Worm (Caenorhabditis elegans) whole organism, L1 larva: ENCODE results near the gene twk-8.

Experiments used
- ama-1 ChIP-seq: fragments of 150-350 bp; optimal IDR thresholded peaks from 2 replicates; lab custom pipeline; 2014
- ceh-88 ChIP-seq: fragments of 200-800 bp; sonication (Bioruptor generic); IDR thresholded peaks from 2 replicates; pipeline ENCODE4 v1.3.6; 2022; ENCODE audit warnings: missing genetic modification characterization, missing compliant biosample characterization
- dsc-1 ChIP-seq: sonication (generic microtip); optimal IDR thresholded peaks from 2 replicates; lab custom pipeline; 2016; ENCODE audit warnings: mild to moderate bottlenecking, missing genetic modification characterization, missing compliant biosample characterization
- nhr-76 ChIP-seq: sonication (generic microtip); optimal IDR thresholded peaks from 2 replicates; lab custom pipeline; 2017; ENCODE audit warnings: missing biosample characterization, missing genetic modification characterization
- snpc-4 ChIP-seq: fragments of 150-350 bp; optimal IDR thresholded peaks from 2 replicates; lab custom pipeline; 2014; ENCODE audit warnings: missing biosample characterization, missing genetic modification characterization
- unc-62 ChIP-seq: fragments of 150-350 bp; optimal IDR thresholded peaks from 2 replicates; lab custom pipeline; 2014; ENCODE audit warnings: missing biosample characterization, missing genetic modification reagents, missing genetic modification characterization
- ztf-11 ChIP-seq, 2 experiments: sonication (generic microtip); optimal IDR thresholded peaks; 2 replicates each; lab custom pipeline; 2016 to 2017; ENCODE audit warnings: missing genetic modification characterization in 2 of 2, missing biosample characterization in 1 of 2, missing compliant biosample characterization in 1 of 2

ce11 chrIV:9118348-9118747, 36.2 kb downstream of the twk-8 start:
- TF ChIP-seq ztf-11 (tag; optimal IDR thresholded peaks at IDR 0.05; lab: Kevin White, UChicago) (no peak), dsc-1 (tag; lab: Kevin White, UChicago) (no peak), ama-1 (lab: Kevin White, UChicago) (no peak), nhr-76 (tag; lab: Kevin White, UChicago) (no peak), snpc-4 (tag; lab: Kevin White, UChicago) (no peak), unc-62 (GFP tag; lab: Kevin White, UChicago) (no peak), ceh-88 (GFP tag; lab: Robert Waterston, UW) (no peak)
